Worm (Caenorhabditis elegans): ENCODE measurements around the gene dao-2.

DNA sequence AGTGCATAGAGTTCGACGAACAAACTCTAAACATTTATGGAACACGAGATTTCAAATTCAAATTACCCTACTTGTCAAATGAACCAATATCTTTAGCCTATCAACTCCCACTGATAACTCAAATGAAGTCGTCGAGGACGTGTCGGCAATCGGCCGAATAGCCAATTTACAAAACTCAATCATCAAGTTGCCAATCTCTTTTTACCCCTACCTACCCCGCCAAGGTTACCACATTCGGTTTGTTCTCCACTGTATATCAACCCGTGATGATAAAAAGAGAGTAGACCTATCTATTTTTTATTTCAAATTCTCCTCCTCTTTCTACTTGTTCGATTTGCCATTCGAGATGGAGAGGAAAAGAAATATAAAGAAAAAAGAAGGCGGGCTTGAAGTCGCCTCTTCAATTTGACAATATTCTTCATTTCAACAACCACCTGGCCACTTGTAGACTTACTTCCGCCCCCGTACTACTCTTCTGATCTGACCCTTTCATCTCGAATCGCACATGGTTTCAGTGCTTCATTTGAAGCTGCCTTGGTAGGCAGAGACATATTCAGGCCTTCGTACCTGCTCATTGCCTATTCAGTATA, 12.7 kb upstream of the dao-2 start:
- TF ChIP-seq ama-1 (optimal IDR thresholded peaks at IDR 0.05) (no peak), tra-4 (tag; optimal IDR thresholded peaks at IDR 0.05) (no peak)
